Fruit fly (Drosophila melanogaster) whole organism, embryonic: ENCODE measurements around the gene CG43439.

Experiments used
- Asciz ChIP-seq: fragments of 200-800 bp; sonication (Bioruptor generic); optimal IDR thresholded peaks from 2 replicates; lab custom pipeline; 2017; ENCODE audit warnings: missing biosample characterization, mild to moderate bottlenecking, missing genetic modification characterization, missing genetic modification reagents
- C15 ChIP-seq: fragments of 200-800 bp; sonication (Bioruptor generic); IDR thresholded peaks from 3 replicates; pipeline ENCODE4 v1.3.6; 2022; ENCODE audit warnings: missing biosample characterization, missing genetic modification characterization
- CG11247 ChIP-seq: fragments of 200-800 bp; sonication (Bioruptor generic); IDR thresholded peaks from 2 replicates; pipeline ENCODE4 v1.3.6; 2022; ENCODE audit warnings: missing biosample characterization, missing genetic modification characterization
- CG11456 ChIP-seq: fragments of 200-800 bp; sonication (Bioruptor generic); IDR thresholded peaks from 3 replicates; pipeline ENCODE4 v1.3.6; 2022; ENCODE audit warnings: missing biosample characterization, missing genetic modification characterization
- CG12104 ChIP-seq: fragments of 200-800 bp; sonication (Bioruptor generic); optimal IDR thresholded peaks from 3 replicates; lab custom pipeline; 2016; ENCODE audit warnings: missing biosample characterization, missing genetic modification characterization
- CG13775 ChIP-seq: fragments of 200-800 bp; sonication (Bioruptor generic); optimal IDR thresholded peaks from 3 replicates; lab custom pipeline; 2017; ENCODE audit warnings: missing biosample characterization, mild to moderate bottlenecking, missing genetic modification characterization
- CG14860 ChIP-seq: fragments of 200-800 bp; sonication (Bioruptor generic); IDR thresholded peaks from 3 replicates; pipeline ENCODE4 v1.3.6; 2022; ENCODE audit warnings: missing biosample characterization, missing genetic modification characterization; ENCODE audit not compliant: partially characterized antibody
- CG15011 ChIP-seq: fragments of 200-800 bp; sonication (Bioruptor generic); optimal IDR thresholded peaks from 3 replicates; lab custom pipeline; 2018; ENCODE audit warnings: missing biosample characterization, mild to moderate bottlenecking, missing genetic modification characterization
- CG17186 ChIP-seq: fragments of 200-800 bp; sonication (Bioruptor generic); optimal IDR thresholded peaks from 3 replicates; lab custom pipeline; 2017; ENCODE audit warnings: missing biosample characterization, missing genetic modification reagents, missing genetic modification characterization
- CG17328 ChIP-seq: fragments of 200-800 bp; sonication (Bioruptor generic); IDR thresholded peaks from 2 replicates; pipeline ENCODE4 v1.3.6; 2022; ENCODE audit warnings: missing biosample characterization, missing genetic modification characterization
- CG1832 ChIP-seq: fragments of 200-800 bp; sonication (Bioruptor generic); optimal IDR thresholded peaks from 2 replicates; lab custom pipeline; 2017; ENCODE audit warnings: missing biosample characterization, mild to moderate bottlenecking, missing genetic modification characterization, inconsistent platforms
- CG3838 ChIP-seq: fragments of 200-800 bp; sonication (Bioruptor generic); optimal IDR thresholded peaks from 3 replicates; lab custom pipeline; 2016; ENCODE audit warnings: missing biosample characterization, missing genetic modification characterization
- CG3995 ChIP-seq: fragments of 200-800 bp; sonication (Bioruptor generic); optimal IDR thresholded peaks from 3 replicates; lab custom pipeline; 2016; ENCODE audit warnings: missing biosample characterization, missing genetic modification characterization
- CG6175 ChIP-seq: fragments of 200-800 bp; sonication (Bioruptor generic); IDR thresholded peaks from 3 replicates; pipeline ENCODE4 v1.3.6; 2022; ENCODE audit warnings: missing biosample characterization, missing genetic modification characterization
- CG6683 ChIP-seq: fragments of 200-800 bp; sonication (Bioruptor generic); optimal IDR thresholded peaks from 2 replicates; lab custom pipeline; 2017; ENCODE audit warnings: missing biosample characterization, mild to moderate bottlenecking, missing genetic modification characterization, missing genetic modification reagents
- CG6791 ChIP-seq: fragments of 200-800 bp; sonication (Bioruptor generic); IDR thresholded peaks from 3 replicates; pipeline ENCODE4 v1.3.6; 2022; ENCODE audit warnings: missing biosample characterization, missing genetic modification characterization; ENCODE audit not compliant: partially characterized antibody
- CG8281 ChIP-seq: fragments of 200-800 bp; sonication (Bioruptor generic); optimal IDR thresholded peaks from 2 replicates; lab custom pipeline; 2018; ENCODE audit warnings: missing biosample characterization, mild to moderate bottlenecking, missing genetic modification characterization, moderate library complexity
- CG8478 ChIP-seq: fragments of >200 bp; optimal IDR thresholded peaks from 2 replicates; lab custom pipeline; 2018
- CG8765 ChIP-seq: fragments of 200-800 bp; sonication (Bioruptor generic); IDR thresholded peaks from 2 replicates; pipeline ENCODE4 v1.3.6; 2022; ENCODE audit warnings: missing biosample characterization, missing genetic modification characterization
- CG9727 ChIP-seq: fragments of 200-800 bp; sonication (Bioruptor generic); optimal IDR thresholded peaks from 3 replicates; lab custom pipeline; 2017; ENCODE audit warnings: missing biosample characterization, mild to moderate bottlenecking, missing genetic modification characterization
- Camta ChIP-seq: fragments of 200-800 bp; sonication (Bioruptor generic); optimal IDR thresholded peaks from 2 replicates; lab custom pipeline; 2016; ENCODE audit warnings: missing biosample characterization, missing genetic modification characterization
- E2f2 ChIP-seq: fragments of 200-800 bp; sonication (Bioruptor generic); IDR thresholded peaks from 2 replicates; pipeline ENCODE4 v1.3.6; 2022; ENCODE audit warnings: missing biosample characterization, missing genetic modification characterization
- Eip74EF ChIP-seq, 2 experiments: fragments of 200-800 bp in 1 of 2; fragments of >200 bp in 1 of 2; sonication (Bioruptor generic) in 1 of 2; optimal IDR thresholded peaks; 2 replicates each; lab custom pipeline; 2017 to 2019; ENCODE audit warnings: missing biosample characterization in 2 of 2, missing genetic modification characterization in 2 of 2, mild to moderate bottlenecking in 1 of 2, moderate library complexity in 1 of 2
- HLH3B ChIP-seq: fragments of 200-800 bp; sonication (Bioruptor generic); IDR thresholded peaks from 2 replicates; pipeline ENCODE4 v1.3.6; 2022; ENCODE audit warnings: missing biosample characterization, missing genetic modification characterization
- HLH54F ChIP-seq: fragments of 200-800 bp; sonication (Bioruptor generic); optimal IDR thresholded peaks from 3 replicates; lab custom pipeline; 2016; ENCODE audit warnings: missing biosample characterization, missing genetic modification characterization
- Jarid2 ChIP-seq: fragments of 200-800 bp; sonication (Bioruptor generic); optimal IDR thresholded peaks from 3 replicates; lab custom pipeline; 2017; ENCODE audit warnings: mild to moderate bottlenecking, missing biosample characterization, missing genetic modification reagents, missing genetic modification characterization
- Kr ChIP-seq: fragments of 200-800 bp; sonication (Bioruptor generic); optimal IDR thresholded peaks from 2 replicates; lab custom pipeline; 2017; ENCODE audit warnings: missing biosample characterization, mild to moderate bottlenecking, missing genetic modification characterization
- Nf-YC ChIP-seq: fragments of 200-800 bp; optimal IDR thresholded peaks from 3 replicates; lab custom pipeline; 2019; ENCODE audit warnings: missing biosample characterization, mild to moderate bottlenecking, missing genetic modification characterization, moderate library complexity
- Ravus ChIP-seq: fragments of 200-800 bp; sonication (Bioruptor generic); IDR thresholded peaks from 2 replicates; pipeline ENCODE4 v1.3.6; 2022; ENCODE audit warnings: missing biosample characterization, missing genetic modification characterization
- Sin3A ChIP-seq: fragments of >200 bp; optimal IDR thresholded peaks from 2 replicates; lab custom pipeline; 2018
- Sox100B ChIP-seq: fragments of 200-800 bp; sonication (Bioruptor generic); optimal IDR thresholded peaks from 3 replicates; lab custom pipeline; 2018; ENCODE audit warnings: missing biosample characterization, mild to moderate bottlenecking, missing genetic modification characterization
- Trl ChIP-seq, 3 experiments: fragments of >200 bp in 2 of 3; fragments of 200-800 bp in 1 of 3; sonication (Bioruptor generic) in 1 of 3; optimal IDR thresholded peaks; 2 replicates in 1 of 3; 3 replicates in 2 of 3; lab custom pipeline; 2016 to 2017; ENCODE audit warnings: missing biosample characterization in 1 of 3, missing genetic modification characterization in 1 of 3
- Vsx1 ChIP-seq: fragments of 200-800 bp; sonication (Bioruptor generic); optimal IDR thresholded peaks from 2 replicates; lab custom pipeline; 2017; ENCODE audit warnings: missing biosample characterization, mild to moderate bottlenecking, missing genetic modification characterization, missing genetic modification reagents
- ab ChIP-seq: fragments of 200-800 bp; sonication (Bioruptor generic); optimal IDR thresholded peaks from 2 replicates; lab custom pipeline; 2016; ENCODE audit warnings: missing biosample characterization, missing genetic modification characterization
- abd-A ChIP-seq: fragments of 200-800 bp; sonication (Bioruptor generic); optimal IDR thresholded peaks from 3 replicates; lab custom pipeline; 2019; ENCODE audit warnings: missing biosample characterization, mild to moderate bottlenecking, missing genetic modification characterization, moderate library complexity
- ato ChIP-seq: fragments of 200-800 bp; sonication (Bioruptor generic); IDR thresholded peaks from 2 replicates; pipeline ENCODE4 v1.3.6; 2022; ENCODE audit warnings: missing biosample characterization, missing genetic modification characterization; ENCODE audit not compliant: partially characterized antibody
- caup ChIP-seq: fragments of 200-800 bp; sonication (Bioruptor generic); optimal IDR thresholded peaks from 3 replicates; lab custom pipeline; 2017; ENCODE audit warnings: missing biosample characterization, mild to moderate bottlenecking, missing genetic modification characterization, moderate library complexity; ENCODE audit not compliant: severe bottlenecking
- chn ChIP-seq: fragments of 200-800 bp; sonication (Bioruptor generic); optimal IDR thresholded peaks from 2 replicates; lab custom pipeline; 2016; ENCODE audit warnings: missing biosample characterization, missing genetic modification characterization
- crp ChIP-seq, 2 experiments: fragments of 200-800 bp; sonication (Bioruptor generic); optimal IDR thresholded peaks; 2 replicates in 1 of 2; 3 replicates in 1 of 2; lab custom pipeline; 2017; ENCODE audit warnings: missing biosample characterization in 2 of 2, missing genetic modification characterization in 2 of 2, mild to moderate bottlenecking in 1 of 2, moderate library complexity in 1 of 2
- dysf ChIP-seq: fragments of 200-800 bp; sonication (Bioruptor generic); IDR thresholded peaks from 3 replicates; pipeline ENCODE4 v1.3.6; 2022; ENCODE audit warnings: missing biosample characterization, missing genetic modification characterization
- emc ChIP-seq: fragments of 200-800 bp; sonication (Bioruptor generic); optimal IDR thresholded peaks from 2 replicates; lab custom pipeline; 2016; ENCODE audit warnings: missing biosample characterization, missing genetic modification characterization
- gt ChIP-seq: fragments of 200-800 bp; sonication (Bioruptor generic); IDR thresholded peaks from 2 replicates; pipeline ENCODE4 v1.3.6; 2022; ENCODE audit warnings: missing biosample characterization, missing genetic modification characterization
- org-1 ChIP-seq: fragments of 200-800 bp; sonication (Bioruptor generic); optimal IDR thresholded peaks from 2 replicates; lab custom pipeline; 2017; ENCODE audit warnings: missing biosample characterization, missing genetic modification characterization
- pan ChIP-seq, 4 experiments: fragments of >200 bp in 3 of 4; fragments of 200-800 bp in 1 of 4; sonication (Bioruptor generic) in 1 of 4; optimal IDR thresholded peaks in 3 of 4; IDR thresholded peaks in 1 of 4; 2 replicates each; pipeline versions ENCODE4 v1.3.6 to Lab custom; 2017 to 2022; ENCODE audit warnings: missing biosample characterization in 2 of 4, missing genetic modification characterization in 2 of 4, mixed read lengths in 1 of 4
- psq ChIP-seq: fragments of 200-800 bp; sonication (Bioruptor generic); optimal IDR thresholded peaks from 2 replicates; lab custom pipeline; 2017; ENCODE audit warnings: missing biosample characterization, missing genetic modification characterization
- rib ChIP-seq: fragments of 200-800 bp; sonication (Bioruptor generic); IDR thresholded peaks from 2 replicates; pipeline ENCODE4 v1.3.6; 2022; ENCODE audit warnings: missing biosample characterization, missing genetic modification characterization
- schlank ChIP-seq: fragments of 200-800 bp; sonication (Bioruptor generic); optimal IDR thresholded peaks from 2 replicates; lab custom pipeline; 2018; ENCODE audit warnings: missing biosample characterization, mild to moderate bottlenecking, missing genetic modification characterization
- sd ChIP-seq: fragments of 200-800 bp; sonication (Bioruptor generic); optimal IDR thresholded peaks from 3 replicates; lab custom pipeline; 2018; ENCODE audit warnings: missing biosample characterization, mild to moderate bottlenecking, missing genetic modification characterization, moderate library complexity
- sisA ChIP-seq: fragments of 200-800 bp; sonication (Bioruptor generic); IDR thresholded peaks from 2 replicates; pipeline ENCODE4 v1.3.6; 2022; ENCODE audit warnings: missing biosample characterization, missing genetic modification characterization
- toy ChIP-seq: fragments of 200-800 bp; sonication (Bioruptor generic); IDR thresholded peaks from 2 replicates; pipeline ENCODE4 v1.3.6; 2022; ENCODE audit warnings: missing biosample characterization, missing genetic modification characterization

Gene CG43439

dm6 chr3L:7008351-7008750 lies 24.0 kb upstream of the CG43439 start (continued):
- TF ChIP-seq Kr (GFP tag; lab: Kevin White, UChicago), result no peak
- no peak for TF ChIP-seq CG14860 (GFP tag; lab: Robert Waterston, UW)
- no peak for TF ChIP-seq Ravus
- peak; percentile 66 for TF ChIP-seq sisA (GFP tag; lab: Robert Waterston, UW)
- TF ChIP-seq CG8765 (GFP tag; lab: Robert Waterston, UW), result no peak
- TF ChIP-seq C15 (GFP tag; lab: Robert Waterston, UW), result no peak
- peak; percentile 74 for TF ChIP-seq Nf-YC
- TF ChIP-seq org-1 (GFP tag; lab: Kevin White, UChicago), result peak; percentile 65
- TF ChIP-seq CG13775, result peak; percentile 48
- no peak for TF ChIP-seq CG17186 (GFP tag; lab: Kevin White, UChicago)
- TF ChIP-seq Sox100B (GFP tag; lab: Kevin White, UChicago), result peak; percentile 97
- no peak for TF ChIP-seq pan (optimal IDR thresholded peaks at IDR 0.05; lab: Kevin White, UChicago)
- TF ChIP-seq pan (GFP tag; optimal IDR thresholded peaks at IDR 0.05 in 1 of 2, IDR thresholded peaks at IDR 0.05 in 1 of 2), result peak in 1 of 2 experiments; percentile 74
- TF ChIP-seq CG8281 (tag; lab: Kevin White, UChicago), result peak; percentile 73
- peak; percentile 52 for TF ChIP-seq psq (GFP tag; lab: Kevin White, UChicago)
- TF ChIP-seq chn, result peak; percentile 11
- no peak for TF ChIP-seq Vsx1 (GFP tag; lab: Kevin White, UChicago)
- peak; percentile 73 for TF ChIP-seq CG6683
- TF ChIP-seq Asciz, result peak; percentile 92
- no peak for TF ChIP-seq CG6791 (GFP tag; lab: Robert Waterston, UW)
- TF ChIP-seq CG3838 (GFP tag; lab: Kevin White, UChicago), result peak; percentile 45
- peak; percentile 68 for TF ChIP-seq HLH3B
- TF ChIP-seq Sin3A (lab: Kevin White, UChicago), result no peak
- TF ChIP-seq caup (GFP tag; lab: Kevin White, UChicago), result peak; percentile 63
- no peak for TF ChIP-seq CG6175 (GFP tag; lab: Robert Waterston, UW)
- no peak for TF ChIP-seq CG8478 (lab: Kevin White, UChicago)
- no peak for TF ChIP-seq abd-A
- TF ChIP-seq toy (GFP tag; lab: Robert Waterston, UW), result no peak
- peak in 1 of 2 experiments; percentile 94 for TF ChIP-seq Eip74EF (GFP tag; optimal IDR thresholded peaks at IDR 0.05; lab: Kevin White, UChicago)
- TF ChIP-seq CG9727, result peak; percentile 76
- TF ChIP-seq schlank, result no peak
- TF ChIP-seq CG11456 (GFP tag; lab: Robert Waterston, UW), result no peak
- TF ChIP-seq E2f2 (GFP tag; lab: Robert Waterston, UW), result peak; percentile 55; the same call in 1 of the 2 replicates
- peak; percentile 87 for TF ChIP-seq CG12104 (GFP tag; lab: Kevin White, UChicago)
- peak; percentile 89 for TF ChIP-seq dysf
- TF ChIP-seq CG17328 (GFP tag; lab: Robert Waterston, UW), result peak; percentile 65
- no peak for TF ChIP-seq CG1832 (GFP tag; lab: Kevin White, UChicago)
- peak; percentile 66 for TF ChIP-seq Jarid2 (GFP tag; lab: Kevin White, UChicago)
- TF ChIP-seq rib (GFP tag; lab: Robert Waterston, UW), result no peak
- TF ChIP-seq Camta, result peak; percentile 81
- peak; percentile 68 for TF ChIP-seq sd
- no peak for TF ChIP-seq CG11247 (GFP tag; lab: Robert Waterston, UW)
- TF ChIP-seq HLH54F (GFP tag; lab: Kevin White, UChicago), result no peak
- peak in 1 of 2 experiments; percentile 41 for TF ChIP-seq crp (GFP tag; optimal IDR thresholded peaks at IDR 0.05; lab: Kevin White, UChicago)
- TF ChIP-seq Trl (optimal IDR thresholded peaks at IDR 0.05; lab: Kevin White, UChicago), result no peak
- peak; percentile 3 for TF ChIP-seq Trl (GFP tag; optimal IDR thresholded peaks at IDR 0.05; lab: Kevin White, UChicago)
- peak; percentile 55; the same call in 1 of the 2 replicates for TF ChIP-seq gt (GFP tag; lab: Robert Waterston, UW)
- TF ChIP-seq ato (GFP tag; lab: Robert Waterston, UW), result no peak
- TF ChIP-seq emc (GFP tag; lab: Kevin White, UChicago), result no peak
- peak; percentile 14 for TF ChIP-seq CG3995 (GFP tag; lab: Kevin White, UChicago)
- TF ChIP-seq CG15011 (GFP tag; lab: Kevin White, UChicago), result peak; percentile 75
- no peak for TF ChIP-seq ab (GFP tag; lab: Kevin White, UChicago)
